Worm (Caenorhabditis elegans) whole organism, L3 larva: Measurements from ENCODE around the gene F31F6.2.

Source experiments
- elt-3 ChIP-seq, 3 experiments: fragments of 150-350 bp in 1 of 3; sonication (generic microtip) in 2 of 3; optimal IDR thresholded peaks; 2 replicates in 2 of 3; 4 replicates in 1 of 3; lab custom pipeline; 2014 to 2017; ENCODE audit warnings: missing biosample characterization in 3 of 3, missing genetic modification characterization in 3 of 3
- nhr-237 ChIP-seq: fragments of 150-350 bp; optimal IDR thresholded peaks from 2 replicates; lab custom pipeline; 2014; ENCODE audit warnings: missing biosample characterization, missing genetic modification characterization
- sea-2 ChIP-seq: fragments of 150-350 bp; sonication (generic microtip); optimal IDR thresholded peaks from 4 replicates; lab custom pipeline; 2014; ENCODE audit warnings: missing biosample characterization, missing genetic modification reagents, missing genetic modification characterization
- unc-62 ChIP-seq: fragments of 150-350 bp; sonication (generic microtip); optimal IDR thresholded peaks from 4 replicates; lab custom pipeline; 2014; ENCODE audit warnings: missing biosample characterization, missing genetic modification reagents, missing genetic modification characterization

- TF ChIP-seq unc-62 (GFP tag; lab: Kevin White, UChicago) (no peak), elt-3 (tag; optimal IDR thresholded peaks at IDR 0.05; lab: Kevin White, UChicago) (no peak), sea-2 (GFP tag; lab: Kevin White, UChicago) (no peak), nhr-237 (tag; lab: Kevin White, UChicago) (no peak)
Measured at ce11 chrX:14905161-14905560, 33.5 kb upstream of the F31F6.2 start, which contains the start of gene hex-5.
